Fruit fly (Drosophila melanogaster) whole organism, embryonic: ENCODE results near the gene CG17359.
A peak's percentile ranks its signal among the peaks of the same experiment; 100 is the strongest.

Experiments
- CG10274 ChIP-seq: fragments of 200-800 bp; sonication (Bioruptor generic); optimal IDR thresholded peaks from 3 replicates; lab custom pipeline; 2017; ENCODE audit warnings: missing biosample characterization, mild to moderate bottlenecking, missing genetic modification characterization
- CG11093 ChIP-seq: fragments of 200-800 bp; sonication (Bioruptor generic); IDR thresholded peaks from 3 replicates; pipeline ENCODE4 v1.3.6; 2022; ENCODE audit warnings: missing biosample characterization, missing genetic modification characterization
- CG11247 ChIP-seq: fragments of 200-800 bp; sonication (Bioruptor generic); IDR thresholded peaks from 2 replicates; pipeline ENCODE4 v1.3.6; 2022; ENCODE audit warnings: missing biosample characterization, missing genetic modification characterization
- CG11504 ChIP-seq: fragments of 200-800 bp; sonication (Bioruptor generic); optimal IDR thresholded peaks from 3 replicates; lab custom pipeline; 2019; ENCODE audit warnings: missing biosample characterization, mild to moderate bottlenecking, missing genetic modification characterization, moderate library complexity
- CG11560 ChIP-seq: fragments of 200-800 bp; sonication (Bioruptor generic); IDR thresholded peaks from 3 replicates; pipeline ENCODE4 v1.3.6; 2022; ENCODE audit warnings: missing biosample characterization, missing genetic modification characterization
- CG13775 ChIP-seq: fragments of 200-800 bp; sonication (Bioruptor generic); optimal IDR thresholded peaks from 3 replicates; lab custom pipeline; 2017; ENCODE audit warnings: missing biosample characterization, mild to moderate bottlenecking, missing genetic modification characterization
- CG15011 ChIP-seq: fragments of 200-800 bp; sonication (Bioruptor generic); optimal IDR thresholded peaks from 3 replicates; lab custom pipeline; 2018; ENCODE audit warnings: missing biosample characterization, mild to moderate bottlenecking, missing genetic modification characterization
- CG17359 ChIP-seq: fragments of 200-800 bp; sonication (Bioruptor generic); optimal IDR thresholded peaks from 3 replicates; lab custom pipeline; 2018; ENCODE audit warnings: missing biosample characterization, mild to moderate bottlenecking, missing genetic modification characterization, moderate library complexity
- CG2116 ChIP-seq: fragments of 200-800 bp; sonication (Bioruptor generic); optimal IDR thresholded peaks from 3 replicates; lab custom pipeline; 2018; ENCODE audit warnings: missing biosample characterization, mild to moderate bottlenecking, missing genetic modification characterization
- CG2120 ChIP-seq: fragments of 200-800 bp; sonication (Bioruptor generic); optimal IDR thresholded peaks from 3 replicates; lab custom pipeline; 2016; ENCODE audit warnings: missing biosample characterization, missing genetic modification characterization
- CG3065 ChIP-seq: fragments of 200-800 bp; sonication (Bioruptor generic); optimal IDR thresholded peaks from 2 replicates; lab custom pipeline; 2016; ENCODE audit warnings: missing biosample characterization, missing genetic modification characterization
- CG3847 ChIP-seq: fragments of 200-800 bp; sonication (Bioruptor generic); IDR thresholded peaks from 2 replicates; pipeline ENCODE4 v1.3.6; 2022; ENCODE audit warnings: missing biosample characterization, missing genetic modification characterization
- CG4328 ChIP-seq: fragments of 200-800 bp; sonication (Bioruptor generic); optimal IDR thresholded peaks from 3 replicates; lab custom pipeline; 2017; ENCODE audit warnings: missing biosample characterization, missing genetic modification reagents, missing genetic modification characterization
- CG4617 ChIP-seq: fragments of 200-800 bp; sonication (Bioruptor generic); optimal IDR thresholded peaks from 3 replicates; lab custom pipeline; 2016; ENCODE audit warnings: missing biosample characterization, missing genetic modification characterization, borderline replicate concordance
- CG5953 ChIP-seq: fragments of 200-800 bp; sonication (Bioruptor generic); IDR thresholded peaks from 2 replicates; pipeline ENCODE4 v1.3.6; 2022; ENCODE audit warnings: missing biosample characterization, missing genetic modification characterization
- CG6689 ChIP-seq: fragments of 200-800 bp; sonication (Bioruptor generic); IDR thresholded peaks from 2 replicates; pipeline ENCODE4 v1.3.6; 2022; ENCODE audit warnings: missing biosample characterization, missing genetic modification characterization
- CG7839 ChIP-seq: fragments of 200-800 bp; sonication (Bioruptor generic); optimal IDR thresholded peaks from 3 replicates; lab custom pipeline; 2018; ENCODE audit warnings: missing biosample characterization, mild to moderate bottlenecking, missing genetic modification characterization, moderate library complexity
- CG8359 ChIP-seq: fragments of 200-800 bp; sonication (Bioruptor generic); optimal IDR thresholded peaks from 2 replicates; lab custom pipeline; 2017; ENCODE audit warnings: missing biosample characterization, mild to moderate bottlenecking, missing genetic modification characterization, borderline replicate concordance
- CG8944 ChIP-seq: fragments of 200-800 bp; sonication (Bioruptor generic); optimal IDR thresholded peaks from 3 replicates; lab custom pipeline; 2016; ENCODE audit warnings: missing biosample characterization, missing genetic modification characterization
- CG9817 ChIP-seq: fragments of 200-800 bp; sonication (Bioruptor generic); optimal IDR thresholded peaks from 2 replicates; lab custom pipeline; 2018; ENCODE audit warnings: missing biosample characterization, mild to moderate bottlenecking, missing genetic modification characterization, moderate library complexity
- Dbx ChIP-seq: fragments of 200-800 bp; sonication (Bioruptor generic); IDR thresholded peaks from 3 replicates; pipeline ENCODE4 v1.3.6; 2022; ENCODE audit warnings: missing biosample characterization, missing genetic modification characterization
- Dfd ChIP-seq, 2 experiments: fragments of >200 bp; optimal IDR thresholded peaks; 2 replicates each; lab custom pipeline; 2017; ENCODE audit warnings: missing biosample characterization in 2 of 2, missing genetic modification characterization in 2 of 2
- Fer3 ChIP-seq: fragments of 200-800 bp; sonication (Bioruptor generic); optimal IDR thresholded peaks from 2 replicates; lab custom pipeline; 2018; ENCODE audit warnings: missing biosample characterization, mild to moderate bottlenecking, missing genetic modification characterization, moderate library complexity
- GATAe ChIP-seq: fragments of 200-800 bp; sonication (Bioruptor generic); conservative IDR thresholded peaks from 2 replicates; pipeline ENCODE4 v1.3.6; 2022; ENCODE audit warnings: missing biosample characterization, missing genetic modification characterization
- Hey ChIP-seq: fragments of 200-800 bp; sonication (Bioruptor generic); optimal IDR thresholded peaks from 3 replicates; lab custom pipeline; 2018; ENCODE audit warnings: missing biosample characterization, mild to moderate bottlenecking, missing genetic modification characterization
- HmgD ChIP-seq: fragments of 200-800 bp; sonication (Bioruptor generic); optimal IDR thresholded peaks from 3 replicates; lab custom pipeline; 2016; ENCODE audit warnings: missing biosample characterization, missing genetic modification characterization
- NfI ChIP-seq: fragments of 200-800 bp; sonication (Bioruptor generic); optimal IDR thresholded peaks from 3 replicates; lab custom pipeline; 2018; ENCODE audit warnings: missing biosample characterization, mild to moderate bottlenecking, missing genetic modification characterization, moderate library complexity
- Scr ChIP-seq: fragments of 200-800 bp; sonication (Bioruptor generic); IDR thresholded peaks from 2 replicates; pipeline ENCODE4 v1.3.6; 2022; ENCODE audit warnings: missing biosample characterization, missing genetic modification characterization; ENCODE audit not compliant: partially characterized antibody
- Ssrp ChIP-seq: fragments of 200-800 bp; sonication (Bioruptor generic); optimal IDR thresholded peaks from 2 replicates; lab custom pipeline; 2018; ENCODE audit warnings: missing biosample characterization, mild to moderate bottlenecking, missing genetic modification characterization, moderate library complexity
- Taf1 ChIP-seq: fragments of 200-800 bp; sonication (Bioruptor generic); IDR thresholded peaks from 2 replicates; pipeline ENCODE4 v1.3.6; 2022; ENCODE audit warnings: missing biosample characterization, missing genetic modification characterization
- Tbp ChIP-seq: fragments of >200 bp; optimal IDR thresholded peaks from 2 replicates; lab custom pipeline; 2018; ENCODE audit warnings: missing biosample characterization, missing genetic modification characterization
- bab2 ChIP-seq: fragments of 200-800 bp; sonication (Bioruptor generic); optimal IDR thresholded peaks from 2 replicates; lab custom pipeline; 2016; ENCODE audit warnings: missing biosample characterization, missing genetic modification characterization
- chm ChIP-seq: fragments of 200-800 bp; sonication (Bioruptor generic); IDR thresholded peaks from 2 replicates; pipeline ENCODE4 v1.3.6; 2022; ENCODE audit warnings: missing biosample characterization, missing genetic modification characterization
- ci ChIP-seq: fragments of 200-800 bp; sonication (Bioruptor generic); IDR thresholded peaks from 3 replicates; pipeline ENCODE4 v1.3.6; 2022; ENCODE audit warnings: missing biosample characterization, missing genetic modification characterization
- dimm ChIP-seq: fragments of 200-800 bp; sonication (Bioruptor generic); IDR thresholded peaks from 2 replicates; pipeline ENCODE4 v1.3.6; 2022; ENCODE audit warnings: missing biosample characterization, missing genetic modification characterization
- exex ChIP-seq: fragments of 200-800 bp; sonication (Bioruptor generic); optimal IDR thresholded peaks from 4 replicates; lab custom pipeline; 2018; ENCODE audit warnings: missing biosample characterization, mild to moderate bottlenecking, missing genetic modification characterization, moderate library complexity
- ftz-f1 ChIP-seq: fragments of 200-800 bp; sonication (Bioruptor generic); optimal IDR thresholded peaks from 2 replicates; lab custom pipeline; 2016; ENCODE audit warnings: missing biosample characterization, missing genetic modification characterization
- gfzf ChIP-seq: fragments of 200-800 bp; sonication (Bioruptor generic); optimal IDR thresholded peaks from 2 replicates; lab custom pipeline; 2016; ENCODE audit warnings: missing biosample characterization, mild to moderate bottlenecking, missing genetic modification characterization, moderate library complexity
- h ChIP-seq: fragments of >200 bp; optimal IDR thresholded peaks from 2 replicates; lab custom pipeline; 2017
- hth ChIP-seq: fragments of >200 bp; optimal IDR thresholded peaks from 2 replicates; lab custom pipeline; 2017; ENCODE audit warnings: inconsistent platforms
- jigr1 ChIP-seq: fragments of 200-800 bp; sonication (Bioruptor generic); IDR thresholded peaks from 3 replicates; pipeline ENCODE4 v1.3.6; 2022; ENCODE audit warnings: missing biosample characterization, missing genetic modification characterization
- kay ChIP-seq: fragments of 200-800 bp; sonication (Bioruptor generic); optimal IDR thresholded peaks from 2 replicates; lab custom pipeline; 2016; ENCODE audit warnings: missing biosample characterization, missing genetic modification characterization
- otp ChIP-seq: fragments of 200-800 bp; sonication (Bioruptor generic); IDR thresholded peaks from 3 replicates; pipeline ENCODE4, ENCODE4 v1.3.6; 2022; ENCODE audit warnings: missing biosample characterization, missing genetic modification characterization
- repo ChIP-seq: fragments of 200-800 bp; sonication (Bioruptor generic); optimal IDR thresholded peaks from 2 replicates; lab custom pipeline; 2016; ENCODE audit warnings: missing biosample characterization, missing genetic modification characterization
- rib ChIP-seq: fragments of 200-800 bp; sonication (Bioruptor generic); IDR thresholded peaks from 2 replicates; pipeline ENCODE4 v1.3.6; 2022; ENCODE audit warnings: missing biosample characterization, missing genetic modification characterization
- row ChIP-seq: fragments of 200-800 bp; sonication (Bioruptor generic); IDR thresholded peaks from 3 replicates; pipeline ENCODE4 v1.3.6; 2022; ENCODE audit warnings: missing biosample characterization, missing genetic modification characterization
- salm ChIP-seq: fragments of 200-800 bp; sonication (Bioruptor generic); optimal IDR thresholded peaks from 2 replicates; lab custom pipeline; 2018; ENCODE audit warnings: missing biosample characterization, mild to moderate bottlenecking, missing genetic modification characterization
- sd ChIP-seq: fragments of 200-800 bp; sonication (Bioruptor generic); optimal IDR thresholded peaks from 3 replicates; lab custom pipeline; 2018; ENCODE audit warnings: missing biosample characterization, mild to moderate bottlenecking, missing genetic modification characterization, moderate library complexity
- slp2 ChIP-seq: fragments of 200-800 bp; sonication (Bioruptor generic); optimal IDR thresholded peaks from 2 replicates; lab custom pipeline; 2016; ENCODE audit warnings: missing biosample characterization, missing genetic modification characterization
- sna ChIP-seq: fragments of 200-800 bp; sonication (Bioruptor generic); IDR thresholded peaks from 2 replicates; pipeline ENCODE4 v1.3.6; 2022; ENCODE audit warnings: missing biosample characterization, missing genetic modification characterization; ENCODE audit not compliant: partially characterized antibody
- tin ChIP-seq: fragments of 200-800 bp; sonication (Bioruptor generic); optimal IDR thresholded peaks from 3 replicates; lab custom pipeline; 2016; ENCODE audit warnings: missing biosample characterization, missing genetic modification characterization
- usp ChIP-seq: fragments of >200 bp; optimal IDR thresholded peaks from 2 replicates; lab custom pipeline; 2017; ENCODE audit warnings: missing biosample characterization, missing genetic modification characterization

CG17359 gene

DNA sequence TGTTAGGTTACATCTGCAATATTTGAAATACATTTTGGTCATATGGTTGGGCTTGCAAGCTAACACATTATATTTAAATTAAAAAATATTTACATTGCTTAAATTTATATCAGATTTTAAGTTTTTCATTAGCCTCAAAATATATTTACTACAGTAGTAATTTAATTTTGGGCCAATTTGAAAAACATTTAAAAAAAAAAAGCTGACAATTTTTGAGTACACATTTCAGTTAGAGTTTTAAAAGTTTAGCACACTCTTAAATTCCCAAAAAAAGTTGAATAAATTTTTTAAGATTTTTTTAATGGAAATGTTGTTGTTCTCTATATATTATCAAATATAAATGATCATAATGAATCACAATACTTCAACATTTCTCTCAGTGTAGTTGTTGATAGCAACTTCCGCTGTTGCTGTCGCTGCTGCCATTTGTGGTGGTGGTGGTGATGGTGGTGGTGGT is 41.8 kb downstream of the CG17359 start (continued):
- TF ChIP-seq CG8944 (GFP tag; lab: Kevin White, UChicago) (no peak), CG6689 (GFP tag; lab: Robert Waterston, UW) (peak; percentile 75), Tbp (no peak), h (lab: Kevin White, UChicago) (no peak), chm (no peak), CG17359 (tag; lab: Kevin White, UChicago) (peak; percentile 75), Dbx (0 out of 3 replicates have a peak, but pooled peaks have one; percentile 28), bab2 (GFP tag; lab: Kevin White, UChicago) (peak; percentile 46), CG2116 (peak; percentile 37), Dfd (GFP tag; optimal IDR thresholded peaks at IDR 0.05; lab: Kevin White, UChicago) (no peak), tin (GFP tag; lab: Kevin White, UChicago) (peak; percentile 63), CG4328 (GFP tag; lab: Kevin White, UChicago) (peak; percentile 44), jigr1 (peak; percentile 39; the same call in 1 of the 3 replicates), Hey (no peak), CG8359 (GFP tag; lab: Kevin White, UChicago) (peak; percentile 39), Scr (GFP tag; lab: Robert Waterston, UW) (no peak), CG11560 (tag; lab: Robert Waterston, UW) (no peak), CG3065 (GFP tag; lab: Kevin White, UChicago) (peak; percentile 53), hth (lab: Kevin White, UChicago) (no peak), gfzf (no peak), CG3847 (0 out of 2 replicates have a peak, but pooled peaks have one; percentile 37), CG11093 (no peak), usp (GFP tag; lab: Kevin White, UChicago) (no peak), CG9817 (tag; lab: Kevin White, UChicago) (peak; percentile 29), CG5953 (GFP tag; lab: Robert Waterston, UW) (no peak), HmgD (GFP tag; lab: Kevin White, UChicago) (no peak), CG15011 (peak; percentile 44), CG11247 (GFP tag; lab: Robert Waterston, UW) (no peak), CG7839 (peak; percentile 76), sna (no peak), row (GFP tag; lab: Robert Waterston, UW) (peak; percentile 59), CG13775 (peak; percentile 66)
- TF ChIP-seq, all 482 proteins: peak for 226

DNA sequence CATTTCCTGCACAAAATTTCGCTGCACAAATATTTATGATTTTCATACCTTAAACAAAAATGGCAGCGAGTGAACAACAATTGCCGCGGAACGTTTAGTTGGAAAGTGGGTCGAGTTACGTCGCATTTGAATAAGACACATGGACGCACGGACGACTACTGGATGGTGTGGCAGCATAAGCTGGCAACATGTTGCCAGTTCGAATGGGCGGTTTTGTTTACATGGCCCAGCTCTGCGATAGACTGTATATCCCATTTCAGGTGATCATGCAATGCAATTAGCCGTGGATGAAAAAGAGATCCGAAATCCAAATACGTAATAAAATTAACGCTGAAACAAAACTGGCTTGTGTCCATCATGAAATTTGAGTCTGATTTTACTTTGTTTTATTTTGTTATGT is 42.4 kb downstream of the CG17359 start:
- no peak for TF ChIP-seq dimm
- peak; percentile 90 for TF ChIP-seq CG11504 (tag; lab: Kevin White, UChicago)
- TF ChIP-seq, all 482 proteins: peak for 1

DNA sequence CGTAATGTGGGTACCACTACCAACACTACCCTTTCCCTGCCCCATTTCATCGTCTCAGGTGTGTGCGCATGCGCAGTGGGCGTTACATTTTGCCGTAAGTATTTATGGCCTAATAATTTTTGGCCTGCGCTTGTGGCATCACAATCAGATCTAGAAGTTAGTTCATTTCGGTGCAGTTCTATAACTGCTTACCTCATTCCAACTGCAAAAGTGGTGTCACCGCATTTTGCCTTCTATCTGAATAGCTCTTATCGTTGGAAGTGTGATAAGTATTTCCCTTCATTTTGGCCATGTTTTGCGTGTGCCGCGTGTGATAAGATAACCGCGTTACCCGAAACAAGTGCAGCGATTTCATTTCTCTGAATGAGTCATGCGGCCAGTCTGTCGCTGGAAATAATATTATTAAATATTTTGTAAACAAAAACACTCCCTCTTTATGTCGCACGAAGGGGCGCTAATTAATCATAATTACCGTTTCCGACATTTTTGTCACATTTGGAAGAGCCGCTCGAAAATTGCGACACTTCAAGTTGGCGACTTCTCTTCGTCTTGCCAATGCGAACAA is 46.5 kb downstream of the CG17359 start:
- TF ChIP-seq Taf1 (GFP tag; lab: Robert Waterston, UW) (no peak), Fer3 (tag; lab: Kevin White, UChicago) (no peak), rib (peak; percentile 35; the same call in 1 of the 2 replicates), salm (tag; lab: Kevin White, UChicago) (no peak), CG2120 (GFP tag; lab: Kevin White, UChicago) (no peak), GATAe (peak; percentile 44), otp (GFP tag; lab: Robert Waterston, UW) (no peak), Ssrp (tag; lab: Kevin White, UChicago) (no peak), NfI (no peak), slp2 (no peak), repo (GFP tag; lab: Kevin White, UChicago) (no peak), CG10274 (GFP tag; lab: Kevin White, UChicago) (no peak), ci (no peak; the same call in 2 of the 3 replicates), ftz-f1 (no peak), CG4617 (GFP tag; lab: Kevin White, UChicago) (no peak), exex (tag; lab: Kevin White, UChicago) (peak; percentile 22), kay (no peak), sd (peak; percentile 1)
